Fruit fly (Drosophila melanogaster): ENCODE measurements around the gene CG6503.

CG6503 gene

dm6 chr3R:26462173-26462959, 37.5 kb upstream of the CG6503 start (continued):
- TF ChIP-seq Bgb (GFP tag; IDR thresholded peaks at IDR 0.05; ENCODE audit: partially characterized antibody), result no peak; the same call in 1 of the 2 replicates
- TF ChIP-seq pb (GFP tag; optimal IDR thresholded peaks at IDR 0.05), result no peak
- no peak; the same call in 2 of the 3 replicates for TF ChIP-seq CG17361 (GFP tag; IDR thresholded peaks at IDR 0.05)
- no peak for TF ChIP-seq bsh (GFP tag; optimal IDR thresholded peaks at IDR 0.05)
- TF ChIP-seq NC2β (GFP tag; optimal IDR thresholded peaks at IDR 0.05), result no peak
- TF ChIP-seq CG7786 (GFP tag; optimal IDR thresholded peaks at IDR 0.05), result no peak
- TF ChIP-seq cg (GFP tag; optimal IDR thresholded peaks at IDR 0.05), result peak; percentile 12
- TF ChIP-seq NK7.1 (GFP tag; optimal IDR thresholded peaks at IDR 0.05), result no peak
- TF ChIP-seq ttk (GFP tag; IDR thresholded peaks at IDR 0.05), result no peak
- TF ChIP-seq wek (GFP tag; optimal IDR thresholded peaks at IDR 0.05), result no peak
- TF ChIP-seq gfzf (GFP tag; optimal IDR thresholded peaks at IDR 0.05), result no peak
- TF ChIP-seq CG2889 (GFP tag; IDR thresholded peaks at IDR 0.05), result no peak
- no peak for TF ChIP-seq Lim3 (GFP tag; IDR thresholded peaks at IDR 0.05)
- no peak for TF ChIP-seq Dip2 (GFP tag; IDR thresholded peaks at IDR 0.05)
- no peak for TF ChIP-seq CG18262 (tag; optimal IDR thresholded peaks at IDR 0.05)
- TF ChIP-seq seq (GFP tag; IDR thresholded peaks at IDR 0.05), result no peak
- no peak for TF ChIP-seq CG7271 (tag; optimal IDR thresholded peaks at IDR 0.05)
- no peak for TF ChIP-seq cad (GFP tag; optimal IDR thresholded peaks at IDR 0.05)
- TF ChIP-seq ab (GFP tag; optimal IDR thresholded peaks at IDR 0.05), result no peak
- TF ChIP-seq YL-1 (GFP tag; optimal IDR thresholded peaks at IDR 0.05), result no peak
- no peak for TF ChIP-seq lbe (GFP tag; optimal IDR thresholded peaks at IDR 0.05)
- no peak for TF ChIP-seq gt (GFP tag; IDR thresholded peaks at IDR 0.05)
- no peak for TF ChIP-seq nerfin-2 (GFP tag; IDR thresholded peaks at IDR 0.05; ENCODE audit: partially characterized antibody)
- no peak for TF ChIP-seq CG10959 (GFP tag; IDR thresholded peaks at IDR 0.05)
- no peak for TF ChIP-seq kni (GFP tag; optimal IDR thresholded peaks at IDR 0.05)
- TF ChIP-seq D (optimal IDR thresholded peaks at IDR 0.05), result no peak
- no peak for TF ChIP-seq D (GFP tag; optimal IDR thresholded peaks at IDR 0.05)
- TF ChIP-seq CG9797 (GFP tag; optimal IDR thresholded peaks at IDR 0.05), result no peak
- TF ChIP-seq CG17912 (GFP tag; optimal IDR thresholded peaks at IDR 0.05), result no peak
- TF ChIP-seq bbx (GFP tag; IDR thresholded peaks at IDR 0.05; ENCODE audit: partially characterized antibody), result no peak
- TF ChIP-seq CG2199 (GFP tag; IDR thresholded peaks at IDR 0.05), result no peak
- TF ChIP-seq trh (GFP tag; optimal IDR thresholded peaks at IDR 0.05), result no peak
- TF ChIP-seq zf30C (GFP tag; optimal IDR thresholded peaks at IDR 0.05), result peak; percentile 40
- peak in 1 of 2 experiments; percentile 22 for TF ChIP-seq dpn (GFP tag; optimal IDR thresholded peaks at IDR 0.05)
- TF ChIP-seq danr (GFP tag; IDR thresholded peaks at IDR 0.05), result no peak
- no peak for TF ChIP-seq Sry-δ (GFP tag; optimal IDR thresholded peaks at IDR 0.05)
- TF ChIP-seq CG32767 (GFP tag; IDR thresholded peaks at IDR 0.05), result no peak
- TF ChIP-seq CG3065 (GFP tag; optimal IDR thresholded peaks at IDR 0.05), result no peak
- TF ChIP-seq nerfin-1 (tag; optimal IDR thresholded peaks at IDR 0.05), result no peak
- 0 out of 2 replicates have a peak, but pooled peaks have one; percentile 31 for TF ChIP-seq CG17328 (GFP tag; IDR thresholded peaks at IDR 0.05)
- no peak for TF ChIP-seq CG10267 (tag; optimal IDR thresholded peaks at IDR 0.05)
- no peak for TF ChIP-seq CG33557 (GFP tag; optimal IDR thresholded peaks at IDR 0.05)
- no peak for TF ChIP-seq zen (tag; optimal IDR thresholded peaks at IDR 0.05)
- no peak for TF ChIP-seq maf-S (GFP tag; optimal IDR thresholded peaks at IDR 0.05)
- no peak for TF ChIP-seq CG15696 (tag; optimal IDR thresholded peaks at IDR 0.05)
- TF ChIP-seq jigr1 (GFP tag; IDR thresholded peaks at IDR 0.05), result no peak
- TF ChIP-seq Hsf (GFP tag; optimal IDR thresholded peaks at IDR 0.05), result no peak
- TF ChIP-seq Hand (GFP tag; optimal IDR thresholded peaks at IDR 0.05), result no peak
- TF ChIP-seq trem (tag; optimal IDR thresholded peaks at IDR 0.05), result no peak
- no peak for TF ChIP-seq Nf-YA (GFP tag; IDR thresholded peaks at IDR 0.05)
